Worm (Caenorhabditis elegans) whole organism, midembryonic: Measurements from ENCODE around the gene srw-89.

ENCODE experiments used
- T22C8.4 ChIP-seq: fragments of 200-800 bp; sonication (Bioruptor generic); IDR thresholded peaks from 2 replicates; pipeline ENCODE4 v1.3.6; 2022; ENCODE audit warnings: missing genetic modification characterization, missing compliant biosample characterization
- cog-1 ChIP-seq: sonication (generic microtip); optimal IDR thresholded peaks from 2 replicates; lab custom pipeline; 2016; ENCODE audit warnings: missing genetic modification characterization, missing compliant biosample characterization
- flt-1 ChIP-seq: fragments of 200-800 bp; sonication (Bioruptor generic); IDR thresholded peaks from 2 replicates; pipeline ENCODE4 v1.3.6; 2022; ENCODE audit warnings: missing genetic modification characterization, missing compliant biosample characterization
- klf-2 ChIP-seq: fragments of 200-800 bp; sonication (Bioruptor generic); conservative IDR thresholded peaks from 2 replicates; pipeline ENCODE4 v1.3.6; 2022; ENCODE audit warnings: missing genetic modification reagents, missing genetic modification characterization, missing compliant biosample characterization
- ref-1 ChIP-seq: fragments of 200-800 bp; sonication (Bioruptor generic); conservative IDR thresholded peaks from 2 replicates; pipeline ENCODE4 v1.3.6; 2022; ENCODE audit warnings: missing genetic modification reagents, missing genetic modification characterization, missing compliant biosample characterization
- tab-1 ChIP-seq: fragments of 200-800 bp; sonication (Bioruptor generic); IDR thresholded peaks from 2 replicates; pipeline ENCODE4 v1.3.6; 2022; ENCODE audit warnings: missing genetic modification characterization, missing compliant biosample characterization
- ztf-23 ChIP-seq: fragments of 200-800 bp; sonication (Bioruptor generic); IDR thresholded peaks from 2 replicates; pipeline ENCODE4 v1.3.6; 2022; ENCODE audit warnings: missing genetic modification reagents, missing genetic modification characterization, missing compliant biosample characterization
- ztf-29 ChIP-seq: fragments of 200-800 bp; sonication (Bioruptor generic); IDR thresholded peaks from 2 replicates; pipeline ENCODE4 v1.3.6; 2022; ENCODE audit warnings: missing genetic modification reagents, missing genetic modification characterization, missing compliant biosample characterization

DNA sequence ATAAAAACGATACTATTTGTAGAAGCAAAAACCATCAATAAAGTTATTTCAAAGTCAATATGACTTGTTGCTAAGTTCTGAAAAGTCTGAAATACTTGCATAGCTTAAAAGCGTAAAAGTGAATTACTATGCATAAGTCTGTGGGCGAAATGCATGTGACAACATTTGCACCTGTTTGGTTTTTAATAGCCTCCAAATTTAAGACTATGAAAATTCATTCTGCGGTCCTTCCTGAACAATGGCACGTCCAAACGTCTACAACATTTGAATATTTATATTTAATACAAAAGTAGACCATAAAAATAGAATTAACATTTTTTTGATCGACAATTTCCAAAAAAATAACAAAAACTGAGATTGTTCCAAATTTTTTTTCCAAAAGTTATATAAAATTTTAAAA is 4.9 kb downstream of the srw-89 start, which contains the start of gene K09D9.14:
- TF ChIP-seq T22C8.4 (GFP tag; lab: Robert Waterston, UW) (no peak), flt-1 (GFP tag; lab: Robert Waterston, UW) (no peak), ztf-23 (GFP tag; lab: Robert Waterston, UW) (no peak), ref-1 (GFP tag; lab: Robert Waterston, UW) (no peak), klf-2 (GFP tag; lab: Robert Waterston, UW) (no peak), cog-1 (tag; lab: Kevin White, UChicago) (no peak), ztf-29 (GFP tag; lab: Robert Waterston, UW) (no peak), tab-1 (GFP tag; lab: Robert Waterston, UW) (no peak)
